Fruit fly (Drosophila melanogaster) whole organism, embryonic: Measurements from ENCODE around the gene CG42237.

Experiments
- Adf1 ChIP-seq: fragments of 200-800 bp; sonication (Bioruptor generic); IDR thresholded peaks from 2 replicates; pipeline ENCODE4 v1.3.6; 2022; ENCODE audit warnings: missing biosample characterization, missing genetic modification characterization
- BtbVII ChIP-seq: fragments of 200-800 bp; sonication (Bioruptor generic); optimal IDR thresholded peaks from 3 replicates; lab custom pipeline; 2017; ENCODE audit warnings: missing biosample characterization, mild to moderate bottlenecking, missing genetic modification characterization
- CG1024 ChIP-seq: fragments of 200-800 bp; sonication (Bioruptor generic); IDR thresholded peaks from 2 replicates; pipeline ENCODE4 v1.3.6; 2022; ENCODE audit warnings: missing biosample characterization, missing genetic modification characterization
- CG10654 ChIP-seq: fragments of 200-800 bp; sonication (Bioruptor generic); optimal IDR thresholded peaks from 2 replicates; lab custom pipeline; 2016; ENCODE audit warnings: missing biosample characterization, missing genetic modification characterization
- CG12071 ChIP-seq: fragments of 200-800 bp; sonication (Bioruptor generic); optimal IDR thresholded peaks from 3 replicates; lab custom pipeline; 2018; ENCODE audit warnings: missing biosample characterization, mild to moderate bottlenecking, missing genetic modification characterization
- CG2678 ChIP-seq: fragments of 200-800 bp; sonication (Bioruptor generic); optimal IDR thresholded peaks from 3 replicates; lab custom pipeline; 2019; ENCODE audit warnings: missing biosample characterization, mild to moderate bottlenecking, missing genetic modification characterization, moderate library complexity
- CG2875 ChIP-seq: fragments of 200-800 bp; sonication (Bioruptor generic); optimal IDR thresholded peaks from 2 replicates; lab custom pipeline; 2017; ENCODE audit warnings: missing biosample characterization, mild to moderate bottlenecking, missing genetic modification characterization, missing genetic modification reagents
- CG4617 ChIP-seq: fragments of 200-800 bp; sonication (Bioruptor generic); optimal IDR thresholded peaks from 3 replicates; lab custom pipeline; 2016; ENCODE audit warnings: missing biosample characterization, missing genetic modification characterization, borderline replicate concordance
- CG4820 ChIP-seq: fragments of 200-800 bp; sonication (Bioruptor generic); optimal IDR thresholded peaks from 3 replicates; lab custom pipeline; 2016; ENCODE audit warnings: missing biosample characterization, missing genetic modification characterization
- CG6683 ChIP-seq: fragments of 200-800 bp; sonication (Bioruptor generic); optimal IDR thresholded peaks from 2 replicates; lab custom pipeline; 2017; ENCODE audit warnings: missing biosample characterization, mild to moderate bottlenecking, missing genetic modification characterization, missing genetic modification reagents
- CG6854 ChIP-seq: fragments of 200-800 bp; sonication (Bioruptor generic); optimal IDR thresholded peaks from 3 replicates; lab custom pipeline; 2017; ENCODE audit warnings: missing biosample characterization, mild to moderate bottlenecking, missing genetic modification characterization
- CG7839 ChIP-seq: fragments of 200-800 bp; sonication (Bioruptor generic); optimal IDR thresholded peaks from 3 replicates; lab custom pipeline; 2018; ENCODE audit warnings: missing biosample characterization, mild to moderate bottlenecking, missing genetic modification characterization, moderate library complexity
- CG8281 ChIP-seq: fragments of 200-800 bp; sonication (Bioruptor generic); optimal IDR thresholded peaks from 2 replicates; lab custom pipeline; 2018; ENCODE audit warnings: missing biosample characterization, mild to moderate bottlenecking, missing genetic modification characterization, moderate library complexity
- CG8924 ChIP-seq: fragments of 200-800 bp; optimal IDR thresholded peaks from 3 replicates; lab custom pipeline; 2019; ENCODE audit warnings: missing biosample characterization, mild to moderate bottlenecking, missing genetic modification characterization, moderate library complexity
- Camta ChIP-seq: fragments of 200-800 bp; sonication (Bioruptor generic); optimal IDR thresholded peaks from 2 replicates; lab custom pipeline; 2016; ENCODE audit warnings: missing biosample characterization, missing genetic modification characterization
- D19A ChIP-seq: fragments of 200-800 bp; optimal IDR thresholded peaks from 3 replicates; lab custom pipeline; 2019; ENCODE audit warnings: missing biosample characterization, mild to moderate bottlenecking, missing genetic modification characterization, moderate library complexity
- Drgx ChIP-seq: fragments of 200-800 bp; sonication (Bioruptor generic); IDR thresholded peaks from 2 replicates; pipeline ENCODE4 v1.3.6; 2022; ENCODE audit warnings: missing biosample characterization, missing genetic modification characterization
- Lhr ChIP-seq: fragments of 200-800 bp; sonication (Bioruptor generic); optimal IDR thresholded peaks from 3 replicates; lab custom pipeline; 2017; ENCODE audit warnings: mild to moderate bottlenecking, missing biosample characterization, missing genetic modification reagents, missing genetic modification characterization
- MTF-1 ChIP-seq: fragments of 200-800 bp; sonication (Bioruptor generic); optimal IDR thresholded peaks from 2 replicates; lab custom pipeline; 2018; ENCODE audit warnings: missing biosample characterization, mild to moderate bottlenecking, missing genetic modification characterization, borderline replicate concordance
- Meics ChIP-seq: fragments of 200-800 bp; sonication (Bioruptor generic); optimal IDR thresholded peaks from 2 replicates; lab custom pipeline; 2017; ENCODE audit warnings: missing biosample characterization, mild to moderate bottlenecking, missing genetic modification characterization
- Myb ChIP-seq: fragments of 200-800 bp; sonication (Bioruptor generic); optimal IDR thresholded peaks from 2 replicates; lab custom pipeline; 2016; ENCODE audit warnings: missing biosample characterization, missing genetic modification characterization
- Nf-YC ChIP-seq: fragments of 200-800 bp; optimal IDR thresholded peaks from 3 replicates; lab custom pipeline; 2019; ENCODE audit warnings: missing biosample characterization, mild to moderate bottlenecking, missing genetic modification characterization, moderate library complexity
- Sin3A ChIP-seq: fragments of >200 bp; optimal IDR thresholded peaks from 2 replicates; lab custom pipeline; 2018
- Ssrp ChIP-seq: fragments of 200-800 bp; sonication (Bioruptor generic); optimal IDR thresholded peaks from 2 replicates; lab custom pipeline; 2018; ENCODE audit warnings: missing biosample characterization, mild to moderate bottlenecking, missing genetic modification characterization, moderate library complexity
- Taf1 ChIP-seq: fragments of 200-800 bp; sonication (Bioruptor generic); IDR thresholded peaks from 2 replicates; pipeline ENCODE4 v1.3.6; 2022; ENCODE audit warnings: missing biosample characterization, missing genetic modification characterization
- Vsx1 ChIP-seq: fragments of 200-800 bp; sonication (Bioruptor generic); optimal IDR thresholded peaks from 2 replicates; lab custom pipeline; 2017; ENCODE audit warnings: missing biosample characterization, mild to moderate bottlenecking, missing genetic modification characterization, missing genetic modification reagents
- Xbp1 ChIP-seq: fragments of 200-800 bp; sonication (Bioruptor generic); optimal IDR thresholded peaks from 3 replicates; lab custom pipeline; 2016; ENCODE audit warnings: missing biosample characterization, mild to moderate bottlenecking, missing genetic modification characterization
- amos ChIP-seq: fragments of 200-800 bp; sonication (Bioruptor generic); IDR thresholded peaks from 2 replicates; pipeline ENCODE4 v1.3.6; 2022; ENCODE audit warnings: missing biosample characterization, missing genetic modification characterization; ENCODE audit not compliant: partially characterized antibody
- aop ChIP-seq: fragments of 200-800 bp; sonication (Bioruptor generic); IDR thresholded peaks from 2 replicates; pipeline ENCODE4 v1.3.6; 2022; ENCODE audit warnings: missing biosample characterization, missing genetic modification characterization
- ase ChIP-seq: fragments of 200-800 bp; sonication (Bioruptor generic); IDR thresholded peaks from 3 replicates; pipeline ENCODE4 v1.3.6; 2022; ENCODE audit warnings: missing biosample characterization, missing genetic modification characterization
- bowl ChIP-seq: fragments of 200-800 bp; sonication (Bioruptor generic); IDR thresholded peaks from 2 replicates; pipeline ENCODE4 v1.3.6; 2022; ENCODE audit warnings: missing biosample characterization, missing genetic modification characterization
- br ChIP-seq: fragments of >200 bp; optimal IDR thresholded peaks from 2 replicates; lab custom pipeline; 2017
- cg ChIP-seq: fragments of 200-800 bp; sonication (Bioruptor generic); optimal IDR thresholded peaks from 3 replicates; lab custom pipeline; 2019; ENCODE audit warnings: missing biosample characterization, mild to moderate bottlenecking, missing genetic modification characterization, moderate library complexity
- croc ChIP-seq: fragments of 200-800 bp; sonication (Bioruptor generic); conservative IDR thresholded peaks from 3 replicates; pipeline ENCODE4 v1.3.6; 2022; ENCODE audit warnings: missing biosample characterization, missing genetic modification characterization
- dm ChIP-seq: fragments of 200-800 bp; sonication (Bioruptor generic); optimal IDR thresholded peaks from 3 replicates; lab custom pipeline; 2016; ENCODE audit warnings: missing biosample characterization, missing genetic modification characterization
- fd96Cb ChIP-seq: fragments of 200-800 bp; sonication (Bioruptor generic); optimal IDR thresholded peaks from 2 replicates; lab custom pipeline; 2018; ENCODE audit warnings: missing biosample characterization, mild to moderate bottlenecking, missing genetic modification characterization, moderate library complexity
- fru ChIP-seq: fragments of >200 bp; optimal IDR thresholded peaks from 2 replicates; lab custom pipeline; 2017
- gfzf ChIP-seq: fragments of 200-800 bp; sonication (Bioruptor generic); optimal IDR thresholded peaks from 2 replicates; lab custom pipeline; 2016; ENCODE audit warnings: missing biosample characterization, mild to moderate bottlenecking, missing genetic modification characterization, moderate library complexity
- kni ChIP-seq: fragments of 200-800 bp; sonication (Bioruptor generic); optimal IDR thresholded peaks from 3 replicates; lab custom pipeline; 2017; ENCODE audit warnings: mild to moderate bottlenecking, missing biosample characterization, missing genetic modification reagents, missing genetic modification characterization
- nerfin-1 ChIP-seq: fragments of 200-800 bp; sonication (Bioruptor generic); optimal IDR thresholded peaks from 3 replicates; lab custom pipeline; 2019; ENCODE audit warnings: missing biosample characterization, mild to moderate bottlenecking, missing genetic modification characterization, moderate library complexity
- nom ChIP-seq: fragments of 200-800 bp; sonication (Bioruptor generic); optimal IDR thresholded peaks from 2 replicates; lab custom pipeline; 2017; ENCODE audit warnings: missing biosample characterization, missing genetic modification characterization, mild to moderate bottlenecking, moderate library complexity, missing genetic modification reagents
- onecut ChIP-seq: fragments of 200-800 bp; sonication (Bioruptor generic); IDR thresholded peaks from 2 replicates; pipeline ENCODE4 v1.3.6; 2022; ENCODE audit warnings: missing biosample characterization, missing genetic modification characterization
- pfk ChIP-seq: fragments of 200-800 bp; sonication (Bioruptor generic); optimal IDR thresholded peaks from 2 replicates; lab custom pipeline; 2018; ENCODE audit warnings: missing biosample characterization, mild to moderate bottlenecking, missing genetic modification characterization, moderate library complexity
- pho ChIP-seq: fragments of 200-800 bp; sonication (Bioruptor generic); optimal IDR thresholded peaks from 2 replicates; lab custom pipeline; 2016; ENCODE audit warnings: missing biosample characterization, missing genetic modification characterization
- repo ChIP-seq: fragments of 200-800 bp; sonication (Bioruptor generic); optimal IDR thresholded peaks from 2 replicates; lab custom pipeline; 2016; ENCODE audit warnings: missing biosample characterization, missing genetic modification characterization
- scrt ChIP-seq: fragments of 200-800 bp; sonication (Bioruptor generic); optimal IDR thresholded peaks from 2 replicates; lab custom pipeline; 2018; ENCODE audit warnings: missing biosample characterization, mild to moderate bottlenecking, missing genetic modification characterization, moderate library complexity
- slou ChIP-seq: fragments of 200-800 bp; sonication (Bioruptor generic); optimal IDR thresholded peaks from 3 replicates; lab custom pipeline; 2016; ENCODE audit warnings: missing biosample characterization, missing genetic modification characterization
- slp2 ChIP-seq: fragments of 200-800 bp; sonication (Bioruptor generic); optimal IDR thresholded peaks from 2 replicates; lab custom pipeline; 2016; ENCODE audit warnings: missing biosample characterization, missing genetic modification characterization
- tio ChIP-seq: fragments of 200-800 bp; sonication (Bioruptor generic); optimal IDR thresholded peaks from 2 replicates; lab custom pipeline; 2017; ENCODE audit warnings: missing biosample characterization, missing genetic modification characterization, inconsistent platforms
- tup ChIP-seq: fragments of 200-800 bp; sonication (Bioruptor generic); optimal IDR thresholded peaks from 2 replicates; lab custom pipeline; 2016; ENCODE audit warnings: missing biosample characterization, mild to moderate bottlenecking, missing genetic modification characterization, moderate library complexity
- yki ChIP-seq: fragments of >200 bp; optimal IDR thresholded peaks from 3 replicates; lab custom pipeline; 2018
- zen2 ChIP-seq: fragments of 200-800 bp; sonication (Bioruptor generic); IDR thresholded peaks from 3 replicates; pipeline ENCODE4 v1.3.6; 2022; ENCODE audit warnings: missing biosample characterization, missing genetic modification characterization; ENCODE audit not compliant: partially characterized antibody

CG42237 gene

DNA sequence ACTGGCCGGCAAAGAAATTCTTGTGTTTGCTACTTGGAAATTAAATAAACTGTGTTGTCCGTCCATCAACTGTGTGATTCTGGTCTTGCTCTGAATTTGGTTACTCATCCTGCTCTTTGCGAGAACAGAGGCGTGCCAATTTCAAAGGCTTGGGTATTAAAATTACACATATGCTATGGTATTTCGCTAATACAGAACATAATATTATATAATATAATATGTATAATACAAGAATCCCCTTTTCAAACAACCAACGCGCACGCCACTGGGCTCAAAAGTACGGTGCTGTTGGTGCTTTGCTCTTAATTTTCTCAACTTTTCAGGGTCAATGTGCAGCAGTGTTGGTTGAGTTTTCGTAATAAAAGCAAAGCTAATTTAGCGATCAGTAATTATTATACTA, 15.0 kb upstream of the CG42237 start (continued):
- TF ChIP-seq BtbVII (GFP tag; lab: Kevin White, UChicago): peak; percentile 79
- TF ChIP-seq Lhr (GFP tag; lab: Kevin White, UChicago): peak; percentile 3
- peak; percentile 63 for TF ChIP-seq CG6854 (GFP tag; lab: Kevin White, UChicago)
- TF ChIP-seq CG6683 (GFP tag; lab: Kevin White, UChicago): peak; percentile 47
- TF ChIP-seq CG8281 (tag; lab: Kevin White, UChicago): peak; percentile 59
- TF ChIP-seq zen2 (GFP tag; lab: Robert Waterston, UW): no peak
- TF ChIP-seq br (lab: Kevin White, UChicago): no peak
- TF ChIP-seq yki: no peak
- TF ChIP-seq dm (GFP tag; lab: Kevin White, UChicago): no peak
- TF ChIP-seq nerfin-1: peak; percentile 45
- TF ChIP-seq CG7839: peak; percentile 88
- TF ChIP-seq CG4820 (GFP tag; lab: Kevin White, UChicago): peak; percentile 24
- TF ChIP-seq pho (GFP tag; lab: Kevin White, UChicago): peak; percentile 11
- TF ChIP-seq CG2875 (GFP tag; lab: Kevin White, UChicago): peak; percentile 43
- TF ChIP-seq Sin3A: no peak
- TF ChIP-seq nom (GFP tag; lab: Kevin White, UChicago): no peak
- TF ChIP-seq Drgx (GFP tag; lab: Robert Waterston, UW): peak; percentile 72
- peak; percentile 62; the same call in 2 of the 3 replicates for TF ChIP-seq croc (GFP tag; lab: Robert Waterston, UW)
- TF ChIP-seq MTF-1 (GFP tag; lab: Kevin White, UChicago): peak; percentile 57
- peak; percentile 62 for TF ChIP-seq D19A (tag; lab: Kevin White, UChicago)
- peak; percentile 68 for TF ChIP-seq Ssrp
- peak; percentile 75 for TF ChIP-seq bowl (GFP tag; lab: Robert Waterston, UW)
- no peak for TF ChIP-seq slou (GFP tag; lab: Kevin White, UChicago)
- TF ChIP-seq Taf1 (GFP tag; lab: Robert Waterston, UW): peak; percentile 78
- peak; percentile 74 for TF ChIP-seq fd96Cb
- TF ChIP-seq ase: peak; percentile 89; the same call in 2 of the 3 replicates
- peak; percentile 57 for TF ChIP-seq tio (GFP tag; lab: Kevin White, UChicago)
- TF ChIP-seq repo: no peak
- peak; percentile 52 for TF ChIP-seq Vsx1 (GFP tag; lab: Kevin White, UChicago)
- TF ChIP-seq fru (lab: Kevin White, UChicago): no peak
- peak; percentile 70 for TF ChIP-seq Nf-YC (tag; lab: Kevin White, UChicago)
- no peak for TF ChIP-seq pfk (GFP tag; lab: Kevin White, UChicago)
- peak; percentile 84 for TF ChIP-seq CG8924
- peak; percentile 72 for TF ChIP-seq scrt
- no peak for TF ChIP-seq slp2 (GFP tag; lab: Kevin White, UChicago)
- peak; percentile 35 for TF ChIP-seq tup
- TF ChIP-seq gfzf (GFP tag; lab: Kevin White, UChicago): no peak
- peak; percentile 60 for TF ChIP-seq CG10654 (GFP tag; lab: Kevin White, UChicago)
- TF ChIP-seq cg (GFP tag; lab: Kevin White, UChicago): no peak
- TF ChIP-seq kni (GFP tag; lab: Kevin White, UChicago): no peak
- TF ChIP-seq Xbp1 (GFP tag; lab: Kevin White, UChicago): peak; percentile 79
- TF ChIP-seq CG2678 (tag; lab: Kevin White, UChicago): peak; percentile 91
- TF ChIP-seq Camta (GFP tag; lab: Kevin White, UChicago): no peak
- peak; percentile 41; the same call in 1 of the 2 replicates for TF ChIP-seq Adf1 (GFP tag; lab: Robert Waterston, UW)
- TF ChIP-seq Myb: no peak
- peak; percentile 15 for TF ChIP-seq CG4617
- TF ChIP-seq amos: no peak
- peak; percentile 81 for TF ChIP-seq CG12071 (GFP tag; lab: Kevin White, UChicago)
- peak; percentile 61 for TF ChIP-seq CG1024
- peak; percentile 86 for TF ChIP-seq Meics (GFP tag; lab: Kevin White, UChicago)
- TF ChIP-seq onecut (GFP tag; lab: Robert Waterston, UW): peak; percentile 65
- 0 out of 2 replicates have a peak, but pooled peaks have one; percentile 37 for TF ChIP-seq aop
